Worm (Caenorhabditis elegans) whole organism, L4 larva: Measurements from ENCODE around the gene mogs-1.
A peak's percentile ranks its signal among the peaks of the same experiment; 100 is the strongest.

ENCODE experiments used
- F44E2.7 ChIP-seq: fragments of 200-800 bp; sonication (Bioruptor generic); IDR thresholded peaks from 2 replicates; pipeline ENCODE4 v2.1.2; 2022; ENCODE audit warnings: missing genetic modification characterization, missing compliant biosample characterization
- T20F7.1 ChIP-seq: fragments of 200-800 bp; sonication (Bioruptor generic); optimal IDR thresholded peaks from 2 replicates; lab custom pipeline; 2018; ENCODE audit warnings: mild to moderate bottlenecking, missing genetic modification characterization, missing compliant biosample characterization
- T26A8.4 ChIP-seq: fragments of 200-800 bp; sonication (Bioruptor generic); IDR thresholded peaks from 2 replicates; pipeline ENCODE4 v1.3.6; 2022; ENCODE audit warnings: missing genetic modification characterization, missing compliant biosample characterization
- Y48G9A.11 ChIP-seq: fragments of 200-800 bp; sonication (Bioruptor generic); IDR thresholded peaks from 2 replicates; pipeline ENCODE4 v1.3.6; 2022; ENCODE audit warnings: missing genetic modification reagents, missing genetic modification characterization, missing compliant biosample characterization
- Y75B8A.6 ChIP-seq: fragments of 200-800 bp; sonication (Bioruptor generic); IDR thresholded peaks from 2 replicates; pipeline ENCODE4 v1.3.6; 2022; ENCODE audit warnings: missing genetic modification reagents, missing genetic modification characterization, missing compliant biosample characterization
- ZK546.5 ChIP-seq, 2 experiments: sonication (generic microtip); optimal IDR thresholded peaks; 2 replicates each; lab custom pipeline; 2017; ENCODE audit warnings: missing biosample characterization in 2 of 2, missing genetic modification characterization in 2 of 2
- aly-2 ChIP-seq: sonication (generic microtip); optimal IDR thresholded peaks from 2 replicates; lab custom pipeline; 2018; ENCODE audit warnings: missing biosample characterization, missing genetic modification characterization
- ama-1 ChIP-seq: fragments of 150-350 bp; optimal IDR thresholded peaks from 2 replicates; lab custom pipeline; 2014; ENCODE audit warnings: inconsistent platforms, mixed read lengths
- attf-4 ChIP-seq: sonication (generic microtip); optimal IDR thresholded peaks from 3 replicates; lab custom pipeline; 2017; ENCODE audit warnings: missing biosample characterization, missing genetic modification characterization
- ceh-20 ChIP-seq: fragments of 200-800 bp; sonication (Bioruptor generic); IDR thresholded peaks from 2 replicates; pipeline ENCODE4 v1.3.6; 2022; ENCODE audit warnings: missing genetic modification reagents, missing genetic modification characterization, missing compliant biosample characterization
- ceh-62 ChIP-seq: sonication (generic microtip); optimal IDR thresholded peaks from 2 replicates; lab custom pipeline; 2017; ENCODE audit warnings: missing biosample characterization, missing genetic modification characterization
- cey-2 ChIP-seq: sonication (generic microtip); optimal IDR thresholded peaks from 3 replicates; lab custom pipeline; 2017; ENCODE audit warnings: missing genetic modification characterization, mild to moderate bottlenecking, missing compliant biosample characterization, antibody characterized with exemption, borderline replicate concordance; ENCODE audit not compliant: insufficient read depth
- ctbp-1 ChIP-seq: fragments of 200-800 bp; sonication (Bioruptor generic); IDR thresholded peaks from 2 replicates; pipeline ENCODE4 v1.3.6; 2022; ENCODE audit warnings: missing genetic modification reagents, missing genetic modification characterization, missing compliant biosample characterization
- daf-12 ChIP-seq: fragments of 150-350 bp; optimal IDR thresholded peaks from 2 replicates; lab custom pipeline; 2014; ENCODE audit warnings: missing biosample characterization, missing genetic modification reagents, missing genetic modification characterization
- daf-16 ChIP-seq, 3 experiments: sonication (generic microtip); optimal IDR thresholded peaks; 2 replicates each; lab custom pipeline; 2016 to 2017; ENCODE audit warnings: missing genetic modification characterization in 3 of 3, missing genetic modification reagents in 3 of 3, mild to moderate bottlenecking in 2 of 3, missing compliant biosample characterization in 2 of 3, missing biosample characterization in 1 of 3, moderate library complexity in 1 of 3
- daf-19 ChIP-seq: fragments of 200-800 bp; sonication (Bioruptor generic); conservative IDR thresholded peaks from 2 replicates; pipeline ENCODE4 v1.3.6; 2022; ENCODE audit warnings: missing genetic modification characterization, missing compliant biosample characterization
- daf-8 ChIP-seq: fragments of 200-800 bp; sonication (Bioruptor generic); IDR thresholded peaks from 2 replicates; pipeline ENCODE4 v1.3.6; 2022; ENCODE audit warnings: missing genetic modification characterization, missing compliant biosample characterization
- duxl-1 ChIP-seq: sonication (generic microtip); optimal IDR thresholded peaks from 2 replicates; lab custom pipeline; 2016; ENCODE audit warnings: mild to moderate bottlenecking, missing genetic modification characterization, moderate library complexity, missing compliant biosample characterization; ENCODE audit not compliant: poor library complexity
- dve-1 ChIP-seq: sonication (generic microtip); optimal IDR thresholded peaks from 2 replicates; lab custom pipeline; 2017; ENCODE audit warnings: antibody characterized with exemption, mild to moderate bottlenecking, missing genetic modification characterization, missing compliant biosample characterization; ENCODE audit not compliant: insufficient read depth
- egl-27 ChIP-seq: sonication (generic microtip); optimal IDR thresholded peaks from 3 replicates; lab custom pipeline; 2017; ENCODE audit warnings: missing biosample characterization, missing genetic modification reagents, missing genetic modification characterization
- fkh-10 ChIP-seq: fragments of 150-350 bp; optimal IDR thresholded peaks from 2 replicates; lab custom pipeline; 2014; ENCODE audit warnings: missing biosample characterization, missing genetic modification reagents, missing genetic modification characterization
- fos-1 ChIP-seq: fragments of 150-350 bp; optimal IDR thresholded peaks from 2 replicates; lab custom pipeline; 2014; ENCODE audit warnings: missing biosample characterization, missing genetic modification characterization
- hif-1 ChIP-seq, 2 experiments: sonication (generic microtip); optimal IDR thresholded peaks; 2 replicates each; lab custom pipeline; 2016 to 2017; ENCODE audit warnings: missing compliant biosample characterization in 2 of 2, missing genetic modification characterization in 2 of 2, missing genetic modification reagents in 2 of 2, missing genotype in 2 of 2, mild to moderate bottlenecking in 1 of 2
- hlh-11 ChIP-seq: fragments of 200-800 bp; sonication (Bioruptor generic); optimal IDR thresholded peaks from 2 replicates; lab custom pipeline; 2018; ENCODE audit warnings: mild to moderate bottlenecking, missing genetic modification characterization, missing compliant biosample characterization
- jun-1 ChIP-seq: fragments of 150-350 bp; optimal IDR thresholded peaks from 2 replicates; lab custom pipeline; 2014; ENCODE audit warnings: missing biosample characterization, missing genetic modification reagents, missing genetic modification characterization
- lin-13 ChIP-seq: fragments of 150-350 bp; optimal IDR thresholded peaks from 2 replicates; lab custom pipeline; 2014; ENCODE audit warnings: missing biosample characterization, missing genetic modification reagents, missing genetic modification characterization
- lin-39 ChIP-seq: fragments of 150-350 bp; optimal IDR thresholded peaks from 2 replicates; lab custom pipeline; 2014; ENCODE audit warnings: missing biosample characterization, missing genetic modification reagents, missing genetic modification characterization
- madf-5 ChIP-seq, 2 experiments: fragments of 200-800 bp; sonication (Bioruptor generic); IDR thresholded peaks; 2 replicates each; pipeline ENCODE4 v1.3.6; 2022; ENCODE audit warnings: missing compliant biosample characterization in 2 of 2, missing genetic modification characterization in 2 of 2
- mdt-29 ChIP-seq: fragments of 200-800 bp; sonication (Bioruptor generic); IDR thresholded peaks from 2 replicates; pipeline ENCODE4 v1.3.6; 2022; ENCODE audit warnings: missing genetic modification reagents, missing genetic modification characterization, missing compliant biosample characterization
- nhr-10 ChIP-seq: fragments of 150-350 bp; optimal IDR thresholded peaks from 2 replicates; lab custom pipeline; 2014; ENCODE audit warnings: missing biosample characterization, missing genetic modification characterization
- nhr-102 ChIP-seq: sonication (generic microtip); optimal IDR thresholded peaks from 2 replicates; lab custom pipeline; 2016; ENCODE audit warnings: mild to moderate bottlenecking, missing genetic modification characterization, moderate library complexity, missing compliant biosample characterization
- nhr-11 ChIP-seq: fragments of 150-350 bp; optimal IDR thresholded peaks from 2 replicates; lab custom pipeline; 2014; ENCODE audit warnings: missing biosample characterization, missing genetic modification characterization
- nhr-111 ChIP-seq: fragments of 200-800 bp; sonication (Bioruptor generic); optimal IDR thresholded peaks from 2 replicates; lab custom pipeline; 2018; ENCODE audit warnings: mild to moderate bottlenecking, missing genetic modification characterization, missing compliant biosample characterization
- nhr-237 ChIP-seq: sonication (generic microtip); optimal IDR thresholded peaks from 2 replicates; lab custom pipeline; 2017; ENCODE audit warnings: missing biosample characterization, missing genetic modification characterization
- nhr-41 ChIP-seq: fragments of 200-800 bp; sonication (Bioruptor generic); IDR thresholded peaks from 2 replicates; pipeline ENCODE4 v1.3.6; 2022; ENCODE audit warnings: missing genetic modification reagents, missing genetic modification characterization, missing compliant biosample characterization
- nhr-6 ChIP-seq: fragments of 150-350 bp; optimal IDR thresholded peaks from 2 replicates; lab custom pipeline; 2014; ENCODE audit warnings: missing biosample characterization, missing genetic modification characterization
- nhr-77 ChIP-seq: fragments of 150-350 bp; optimal IDR thresholded peaks from 2 replicates; lab custom pipeline; 2014; ENCODE audit warnings: missing biosample characterization, missing genetic modification characterization
- pha-4 ChIP-seq, 2 experiments: fragments of 150-350 bp in 1 of 2; fragments of 200-800 bp in 1 of 2; sonication (Bioruptor generic) in 1 of 2; IDR thresholded peaks in 1 of 2; optimal IDR thresholded peaks in 1 of 2; 2 replicates each; pipeline versions ENCODE4 v1.3.6 to Lab custom; 2014 to 2022; ENCODE audit warnings: missing genetic modification characterization in 2 of 2, missing genetic modification reagents in 2 of 2, missing biosample characterization in 1 of 2, missing compliant biosample characterization in 1 of 2
- php-3 ChIP-seq: fragments of 200-800 bp; sonication (Bioruptor generic); IDR thresholded peaks from 2 replicates; pipeline ENCODE4 v1.3.6; 2022; ENCODE audit warnings: missing genetic modification reagents, missing genetic modification characterization, missing compliant biosample characterization
- pqm-1 ChIP-seq: sonication (generic microtip); optimal IDR thresholded peaks from 2 replicates; lab custom pipeline; 2017; ENCODE audit warnings: missing biosample characterization, missing genetic modification characterization
- sdz-12 ChIP-seq: fragments of 200-800 bp; sonication (Bioruptor generic); optimal IDR thresholded peaks from 2 replicates; lab custom pipeline; 2018; ENCODE audit warnings: mild to moderate bottlenecking, missing genetic modification characterization, missing compliant biosample characterization
- set-16 ChIP-seq: fragments of 200-800 bp; sonication (Bioruptor generic); IDR thresholded peaks from 2 replicates; pipeline ENCODE4 v1.3.6; 2022; ENCODE audit warnings: missing genetic modification reagents, missing genetic modification characterization, missing compliant biosample characterization
- spr-3 ChIP-seq: fragments of 200-800 bp; sonication (Bioruptor generic); optimal IDR thresholded peaks from 2 replicates; lab custom pipeline; 2018; ENCODE audit warnings: mild to moderate bottlenecking, missing genetic modification characterization, missing compliant biosample characterization
- tra-1 ChIP-seq: fragments of 200-800 bp; sonication (Bioruptor generic); IDR thresholded peaks from 2 replicates; pipeline ENCODE4 v1.3.6; 2022; ENCODE audit warnings: missing genetic modification reagents, missing genetic modification characterization, missing compliant biosample characterization
- unc-39 ChIP-seq: sonication (generic microtip); optimal IDR thresholded peaks from 2 replicates; lab custom pipeline; 2017; ENCODE audit warnings: missing biosample characterization, missing genetic modification characterization
- unc-62 ChIP-seq, 3 experiments: fragments of 150-350 bp in 1 of 3; sonication (generic microtip); optimal IDR thresholded peaks in 2 of 3; peaks in 1 of 3; 1 replicate in 1 of 3; 2 replicates in 2 of 3; lab custom pipeline; 2014 to 2017; ENCODE audit warnings: missing biosample characterization in 3 of 3, missing genetic modification characterization in 3 of 3, missing genetic modification reagents in 3 of 3, missing genotype in 1 of 3
- zag-1 ChIP-seq: fragments of 150-350 bp; optimal IDR thresholded peaks from 2 replicates; lab custom pipeline; 2014; ENCODE audit warnings: missing biosample characterization, missing genetic modification characterization
- zip-2 ChIP-seq: fragments of 150-350 bp; optimal IDR thresholded peaks from 2 replicates; lab custom pipeline; 2014; ENCODE audit warnings: missing biosample characterization, missing genetic modification characterization
- ztf-11 ChIP-seq: fragments of 150-350 bp; optimal IDR thresholded peaks from 2 replicates; lab custom pipeline; 2014; ENCODE audit warnings: missing biosample characterization, missing genetic modification characterization
- ztf-7 ChIP-seq: fragments of 150-350 bp; optimal IDR thresholded peaks from 2 replicates; lab custom pipeline; 2014; ENCODE audit warnings: missing biosample characterization, missing genetic modification characterization

Gene mogs-1

ce11 chrIV:11025941-11026340 lies 4.2 kb upstream of the mogs-1 start (continued):
- TF ChIP-seq ceh-20 (GFP tag; lab: Robert Waterston, UW): peak; percentile 71
- 0 out of 2 replicates have a peak, but pooled peaks have one; percentile 55 for TF ChIP-seq nhr-41 (GFP tag; lab: Robert Waterston, UW)
- TF ChIP-seq nhr-102 (tag; lab: Kevin White, UChicago): peak; percentile 73
- TF ChIP-seq ama-1 (lab: Kevin White, UChicago): no peak
- peak; percentile 79 for TF ChIP-seq php-3 (GFP tag; lab: Robert Waterston, UW)
- peak in 1 of 2 experiments; percentile 54 for TF ChIP-seq hif-1 (tag; optimal IDR thresholded peaks at IDR 0.05; lab: Kevin White, UChicago)
- peak; percentile 31 for TF ChIP-seq T20F7.1
- peak; percentile 10 for TF ChIP-seq nhr-6
- TF ChIP-seq lin-39 (tag; lab: Kevin White, UChicago): no peak
- TF ChIP-seq daf-19: peak; percentile 85
- no peak for TF ChIP-seq jun-1 (tag; lab: Kevin White, UChicago)
- TF ChIP-seq T26A8.4: peak; percentile 72
- peak; percentile 76 for TF ChIP-seq tra-1
- TF ChIP-seq zip-2 (tag; lab: Kevin White, UChicago): no peak
- no peak for TF ChIP-seq nhr-11 (tag; lab: Kevin White, UChicago)
- no peak for TF ChIP-seq attf-4 (tag; lab: Kevin White, UChicago)
- TF ChIP-seq mdt-29 (GFP tag; lab: Robert Waterston, UW): peak; percentile 57; the same call in 1 of the 2 replicates
- TF ChIP-seq ztf-11 (tag; lab: Kevin White, UChicago): no peak
- peak; percentile 75 for TF ChIP-seq nhr-111 (GFP tag; lab: Kevin White, UChicago)
- TF ChIP-seq set-16 (GFP tag; lab: Robert Waterston, UW): peak; percentile 39; the same call in 1 of the 2 replicates
- TF ChIP-seq daf-16 (GFP tag; optimal IDR thresholded peaks at IDR 0.05; lab: Kevin White, UChicago): peak; percentile 31 to 64
- peak; percentile 17 for TF ChIP-seq daf-16 (tag; optimal IDR thresholded peaks at IDR 0.05; lab: Kevin White, UChicago)
- peak; percentile 28 to 76; a peak in 1 of 4 replicates for TF ChIP-seq madf-5 (GFP tag; IDR thresholded peaks at IDR 0.05; lab: Robert Waterston, UW)
- no peak for TF ChIP-seq unc-39
- TF ChIP-seq spr-3: peak; percentile 65
- TF ChIP-seq cey-2 (tag; lab: Kevin White, UChicago): no peak
- peak in 1 of 2 experiments; percentile 24 for TF ChIP-seq unc-62 (GFP tag; optimal IDR thresholded peaks at IDR 0.05 in 1 of 2; lab: Kevin White, UChicago)
- no peak for TF ChIP-seq unc-62 (tag; optimal IDR thresholded peaks at IDR 0.05; lab: Kevin White, UChicago)
- TF ChIP-seq Y48G9A.11: peak; percentile 76
- TF ChIP-seq Y75B8A.6: peak; percentile 75; the same call in 1 of the 2 replicates
- no peak for TF ChIP-seq ceh-62 (tag; lab: Kevin White, UChicago)
- TF ChIP-seq nhr-77: no peak
- no peak for TF ChIP-seq fos-1 (tag; lab: Kevin White, UChicago)
- no peak for TF ChIP-seq hlh-11 (tag; lab: Kevin White, UChicago)
- no peak for TF ChIP-seq zag-1 (tag; lab: Kevin White, UChicago)
- no peak for TF ChIP-seq ZK546.5 (tag; optimal IDR thresholded peaks at IDR 0.05; lab: Kevin White, UChicago)
- TF ChIP-seq ctbp-1 (GFP tag; lab: Robert Waterston, UW): peak; percentile 88
- no peak for TF ChIP-seq nhr-237 (tag; lab: Kevin White, UChicago)
- no peak for TF ChIP-seq sdz-12 (GFP tag; lab: Kevin White, UChicago)
- no peak for TF ChIP-seq nhr-10 (tag; lab: Kevin White, UChicago)
- no peak for TF ChIP-seq lin-13 (GFP tag; lab: Kevin White, UChicago)
- TF ChIP-seq F44E2.7: 0 out of 2 replicates have a peak, but pooled peaks have one; percentile 43
- no peak for TF ChIP-seq ztf-7 (tag; lab: Kevin White, UChicago)
- no peak for TF ChIP-seq egl-27
- TF ChIP-seq aly-2 (tag; lab: Kevin White, UChicago): no peak
- TF ChIP-seq pha-4 (GFP tag; IDR thresholded peaks at IDR 0.05; lab: Robert Waterston, UW): peak; percentile 77
- TF ChIP-seq pha-4 (tag; optimal IDR thresholded peaks at IDR 0.05; lab: Kevin White, UChicago): no peak
- TF ChIP-seq fkh-10 (GFP tag; lab: Kevin White, UChicago): no peak
- TF ChIP-seq daf-8 (GFP tag; lab: Robert Waterston, UW): no peak
- TF ChIP-seq daf-12 (tag; lab: Kevin White, UChicago): no peak
- no peak for TF ChIP-seq dve-1
- no peak for TF ChIP-seq pqm-1 (tag; lab: Kevin White, UChicago)
- TF ChIP-seq duxl-1 (tag; lab: Kevin White, UChicago): peak; percentile 18
